Fruit fly (Drosophila melanogaster) whole organism, prepupa: ENCODE results near the gene msd5.

Experiments used
- Blimp-1 ChIP-seq: fragments of 200-800 bp; sonication (Bioruptor generic); optimal IDR thresholded peaks from 3 replicates; lab custom pipeline; 2017; ENCODE audit warnings: missing biosample characterization, missing genetic modification characterization, mild to moderate bottlenecking, moderate library complexity, missing genetic modification reagents
- CG10631 ChIP-seq: fragments of 200-800 bp; sonication (Bioruptor generic); optimal IDR thresholded peaks from 2 replicates; lab custom pipeline; 2016; ENCODE audit warnings: missing biosample characterization, missing genetic modification characterization
- CG11902 ChIP-seq: fragments of 200-800 bp; sonication (Bioruptor generic); optimal IDR thresholded peaks from 3 replicates; lab custom pipeline; 2016; ENCODE audit warnings: missing biosample characterization, missing genetic modification characterization
- CG15336 ChIP-seq: fragments of 200-800 bp; sonication (Bioruptor generic); IDR thresholded peaks from 2 replicates; pipeline ENCODE4 v1.3.6; 2022; ENCODE audit warnings: missing biosample characterization, missing genetic modification characterization
- CG1621 ChIP-seq: fragments of 200-800 bp; sonication (Bioruptor generic); optimal IDR thresholded peaks from 3 replicates; lab custom pipeline; 2018; ENCODE audit warnings: missing biosample characterization, mild to moderate bottlenecking, missing genetic modification characterization
- CG16779 ChIP-seq: fragments of 200-800 bp; sonication (Bioruptor generic); optimal IDR thresholded peaks from 3 replicates; lab custom pipeline; 2017; ENCODE audit warnings: missing biosample characterization, mild to moderate bottlenecking, missing genetic modification characterization
- CG3032 ChIP-seq: fragments of 200-800 bp; optimal IDR thresholded peaks from 2 replicates; lab custom pipeline; 2019; ENCODE audit warnings: missing biosample characterization, mild to moderate bottlenecking, missing genetic modification characterization, moderate library complexity
- CG31627 ChIP-seq: fragments of 200-800 bp; sonication (Bioruptor generic); optimal IDR thresholded peaks from 3 replicates; lab custom pipeline; 2016; ENCODE audit warnings: missing biosample characterization, missing genetic modification characterization
- CG32006 ChIP-seq: fragments of 200-800 bp; sonication (Bioruptor generic); optimal IDR thresholded peaks from 3 replicates; lab custom pipeline; 2017; ENCODE audit warnings: missing biosample characterization, mild to moderate bottlenecking, missing genetic modification characterization
- CG3919 ChIP-seq: fragments of 200-800 bp; sonication (Bioruptor generic); optimal IDR thresholded peaks from 3 replicates; lab custom pipeline; 2016; ENCODE audit warnings: missing biosample characterization, missing genetic modification characterization
- CG6163 ChIP-seq: fragments of 200-800 bp; sonication (Bioruptor generic); IDR thresholded peaks from 3 replicates; pipeline ENCODE4 v1.3.6; 2022; ENCODE audit warnings: missing biosample characterization, missing genetic modification characterization
- CG6276 ChIP-seq: fragments of 200-800 bp; sonication (Bioruptor generic); optimal IDR thresholded peaks from 2 replicates; lab custom pipeline; 2017; ENCODE audit warnings: missing biosample characterization, mild to moderate bottlenecking, missing genetic modification characterization
- CG6792 ChIP-seq: fragments of 200-800 bp; sonication (Bioruptor generic); optimal IDR thresholded peaks from 3 replicates; lab custom pipeline; 2016; ENCODE audit warnings: missing biosample characterization, missing genetic modification characterization
- CG6808 ChIP-seq: fragments of 200-800 bp; sonication (Bioruptor generic); optimal IDR thresholded peaks from 3 replicates; lab custom pipeline; 2017; ENCODE audit warnings: missing biosample characterization, missing genetic modification characterization, mild to moderate bottlenecking, moderate library complexity, missing genetic modification reagents
- CG6854 ChIP-seq: fragments of 200-800 bp; sonication (Bioruptor generic); optimal IDR thresholded peaks from 2 replicates; lab custom pipeline; 2017; ENCODE audit warnings: missing biosample characterization, mild to moderate bottlenecking, missing genetic modification characterization
- CG7368 ChIP-seq: fragments of 200-800 bp; sonication (Bioruptor generic); optimal IDR thresholded peaks from 3 replicates; lab custom pipeline; 2016; ENCODE audit warnings: missing biosample characterization, missing genetic modification characterization
- CG8632 ChIP-seq: fragments of 200-800 bp; sonication (Bioruptor generic); optimal IDR thresholded peaks from 3 replicates; lab custom pipeline; 2016; ENCODE audit warnings: missing biosample characterization, missing genetic modification characterization
- Eip75B ChIP-seq: fragments of 200-800 bp; sonication (Bioruptor generic); optimal IDR thresholded peaks from 3 replicates; lab custom pipeline; 2016; ENCODE audit warnings: missing biosample characterization, missing genetic modification characterization
- Eip78C ChIP-seq: fragments of 200-800 bp; sonication (Bioruptor generic); peaks from one replicate; lab custom pipeline; 2016; ENCODE audit warnings: missing biosample characterization, missing genetic modification characterization
- Eip93F ChIP-seq: fragments of 200-800 bp; sonication (Bioruptor generic); optimal IDR thresholded peaks from 2 replicates; lab custom pipeline; 2016; ENCODE audit warnings: missing biosample characterization, mild to moderate bottlenecking, missing genetic modification characterization
- Ets21C ChIP-seq: fragments of 200-800 bp; sonication (Bioruptor generic); optimal IDR thresholded peaks from 3 replicates; lab custom pipeline; 2016; ENCODE audit warnings: missing biosample characterization, missing genetic modification characterization
- Ets96B ChIP-seq: fragments of 200-800 bp; optimal IDR thresholded peaks from 2 replicates; lab custom pipeline; 2019; ENCODE audit warnings: missing biosample characterization, mild to moderate bottlenecking, missing genetic modification characterization, moderate library complexity
- Gug ChIP-seq: fragments of 200-800 bp; sonication (Bioruptor generic); IDR thresholded peaks from 2 replicates; pipeline ENCODE4 v1.3.6; 2022; ENCODE audit warnings: missing biosample characterization, missing genetic modification characterization
- Hr38 ChIP-seq: sonication (Bioruptor generic); optimal IDR thresholded peaks from 2 replicates; lab custom pipeline; 2016; ENCODE audit warnings: missing biosample characterization, missing genetic modification characterization
- Hr39 ChIP-seq: fragments of 200-800 bp; sonication (Bioruptor generic); optimal IDR thresholded peaks from 2 replicates; lab custom pipeline; 2016; ENCODE audit warnings: missing biosample characterization, missing genetic modification characterization
- Hr4 ChIP-seq: fragments of 200-800 bp; sonication (Bioruptor generic); optimal IDR thresholded peaks from 3 replicates; lab custom pipeline; 2016; ENCODE audit warnings: missing biosample characterization, missing genetic modification characterization
- Met ChIP-seq: fragments of 200-800 bp; sonication (Bioruptor generic); optimal IDR thresholded peaks from 3 replicates; lab custom pipeline; 2016; ENCODE audit warnings: missing biosample characterization, missing genetic modification characterization
- OdsH ChIP-seq: fragments of 200-800 bp; sonication (Bioruptor generic); optimal IDR thresholded peaks from 3 replicates; lab custom pipeline; 2016; ENCODE audit warnings: missing biosample characterization, missing genetic modification characterization
- Sox102F ChIP-seq: fragments of 200-800 bp; sonication (Bioruptor generic); optimal IDR thresholded peaks from 2 replicates; lab custom pipeline; 2016; ENCODE audit warnings: missing biosample characterization, mild to moderate bottlenecking, missing genetic modification characterization
- Sox14 ChIP-seq: fragments of 200-800 bp; sonication (Bioruptor generic); optimal IDR thresholded peaks from 3 replicates; lab custom pipeline; 2016; ENCODE audit warnings: missing biosample characterization, missing genetic modification characterization
- Sox15 ChIP-seq: fragments of 200-800 bp; sonication (Bioruptor generic); optimal IDR thresholded peaks from 3 replicates; lab custom pipeline; 2016; ENCODE audit warnings: missing biosample characterization, missing genetic modification characterization
- achi ChIP-seq: fragments of 200-800 bp; sonication (Bioruptor generic); optimal IDR thresholded peaks from 3 replicates; lab custom pipeline; 2016; ENCODE audit warnings: missing biosample characterization, missing genetic modification characterization
- acj6 ChIP-seq: fragments of 200-800 bp; sonication (Bioruptor generic); optimal IDR thresholded peaks from 3 replicates; lab custom pipeline; 2016; ENCODE audit warnings: missing biosample characterization, missing genetic modification characterization
- cyc ChIP-seq: fragments of 200-800 bp; sonication (Bioruptor generic); optimal IDR thresholded peaks from 3 replicates; lab custom pipeline; 2016; ENCODE audit warnings: missing biosample characterization, missing genetic modification characterization
- dac ChIP-seq: fragments of 200-800 bp; sonication (Bioruptor generic); optimal IDR thresholded peaks from 2 replicates; lab custom pipeline; 2017; ENCODE audit warnings: missing biosample characterization, mild to moderate bottlenecking, missing genetic modification characterization
- dsx ChIP-seq: fragments of 200-800 bp; optimal IDR thresholded peaks from 3 replicates; lab custom pipeline; 2019; ENCODE audit warnings: missing biosample characterization, mild to moderate bottlenecking, missing genetic modification characterization, moderate library complexity; ENCODE audit not compliant: poor library complexity, severe bottlenecking
- eg ChIP-seq: fragments of 200-800 bp; sonication (Bioruptor generic); IDR thresholded peaks from 3 replicates; pipeline ENCODE4 v1.3.6; 2022; ENCODE audit warnings: missing biosample characterization, missing genetic modification characterization
- esn ChIP-seq: fragments of 200-800 bp; sonication (Bioruptor generic); optimal IDR thresholded peaks from 2 replicates; lab custom pipeline; 2016; ENCODE audit warnings: missing biosample characterization, mild to moderate bottlenecking, missing genetic modification characterization, moderate library complexity
- fd59A ChIP-seq: fragments of 200-800 bp; sonication (Bioruptor generic); optimal IDR thresholded peaks from 2 replicates; lab custom pipeline; 2017; ENCODE audit warnings: missing biosample characterization, mild to moderate bottlenecking, missing genetic modification characterization, missing genetic modification reagents
- fd85E ChIP-seq: fragments of 200-800 bp; sonication (Bioruptor generic); optimal IDR thresholded peaks from 3 replicates; lab custom pipeline; 2016; ENCODE audit warnings: missing biosample characterization, missing genetic modification characterization
- fkh ChIP-seq: fragments of 200-800 bp; sonication (Bioruptor generic); optimal IDR thresholded peaks from 3 replicates; lab custom pipeline; 2017; ENCODE audit warnings: missing biosample characterization, mild to moderate bottlenecking, missing genetic modification characterization, moderate library complexity
- pdm3 ChIP-seq: fragments of 200-800 bp; sonication (Bioruptor generic); optimal IDR thresholded peaks from 3 replicates; lab custom pipeline; 2016; ENCODE audit warnings: missing biosample characterization, missing genetic modification characterization
- svp ChIP-seq: fragments of 200-800 bp; sonication (Bioruptor generic); peaks from one replicate; lab custom pipeline; 2016; ENCODE audit warnings: missing biosample characterization, missing genetic modification characterization
- topi ChIP-seq: fragments of 200-800 bp; sonication (Bioruptor generic); optimal IDR thresholded peaks from 3 replicates; lab custom pipeline; 2016; ENCODE audit warnings: missing biosample characterization, missing genetic modification characterization
- vri ChIP-seq: fragments of 200-800 bp; sonication (Bioruptor generic); optimal IDR thresholded peaks from 3 replicates; lab custom pipeline; 2016; ENCODE audit warnings: missing biosample characterization, mild to moderate bottlenecking, missing genetic modification characterization

msd5 gene

DNA sequence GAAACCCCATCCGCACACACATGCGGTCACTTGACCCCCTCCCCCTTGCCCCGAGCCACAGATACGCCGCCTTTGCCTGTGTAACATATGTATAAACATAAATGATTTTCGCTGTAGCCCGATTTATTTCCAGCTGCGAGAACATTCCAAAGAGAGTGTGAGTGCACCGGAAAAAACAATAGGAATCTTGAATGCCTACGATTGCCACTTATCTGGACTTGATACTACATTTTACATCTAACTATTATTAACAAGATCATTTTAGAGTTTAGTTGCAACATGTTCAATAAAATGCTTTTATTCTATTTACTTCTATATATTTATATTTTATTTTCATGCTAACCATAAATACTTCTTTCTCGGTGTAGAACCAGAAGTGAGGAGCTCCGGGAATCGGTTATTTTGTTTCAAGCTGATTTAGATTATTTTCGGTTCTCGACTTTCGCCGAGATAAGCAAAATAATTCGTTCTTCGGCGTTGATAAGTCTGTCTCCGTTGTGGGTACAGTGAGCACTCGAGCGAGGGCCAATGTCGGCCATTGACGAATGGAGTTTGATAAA lies 32.8 kb downstream of the msd5 start (continued):
- no peak for TF ChIP-seq CG32006
- TF ChIP-seq Hr39 (GFP tag; lab: Kevin White, UChicago): peak; percentile 52
- peak; percentile 58 for TF ChIP-seq CG31627 (GFP tag; lab: Kevin White, UChicago)
- TF ChIP-seq Sox15 (GFP tag; lab: Kevin White, UChicago): peak; percentile 47
- peak; percentile 33 for TF ChIP-seq CG6854
- TF ChIP-seq CG7368 (GFP tag; lab: Kevin White, UChicago): no peak
- TF ChIP-seq Eip78C (GFP tag; lab: Kevin White, UChicago): peak; percentile 88
- no peak for TF ChIP-seq CG3919 (GFP tag; lab: Kevin White, UChicago)
- TF ChIP-seq fd85E (GFP tag; lab: Kevin White, UChicago): no peak
- TF ChIP-seq CG16779 (tag; lab: Kevin White, UChicago): no peak
- no peak for TF ChIP-seq achi
- peak; percentile 32 for TF ChIP-seq vri (GFP tag; lab: Kevin White, UChicago)
- TF ChIP-seq Ets96B: peak; percentile 67
- no peak for TF ChIP-seq Hr38 (GFP tag; lab: Kevin White, UChicago)
- no peak for TF ChIP-seq Hr4 (GFP tag; lab: Kevin White, UChicago)
- TF ChIP-seq, all 60 proteins: peak for 35

DNA sequence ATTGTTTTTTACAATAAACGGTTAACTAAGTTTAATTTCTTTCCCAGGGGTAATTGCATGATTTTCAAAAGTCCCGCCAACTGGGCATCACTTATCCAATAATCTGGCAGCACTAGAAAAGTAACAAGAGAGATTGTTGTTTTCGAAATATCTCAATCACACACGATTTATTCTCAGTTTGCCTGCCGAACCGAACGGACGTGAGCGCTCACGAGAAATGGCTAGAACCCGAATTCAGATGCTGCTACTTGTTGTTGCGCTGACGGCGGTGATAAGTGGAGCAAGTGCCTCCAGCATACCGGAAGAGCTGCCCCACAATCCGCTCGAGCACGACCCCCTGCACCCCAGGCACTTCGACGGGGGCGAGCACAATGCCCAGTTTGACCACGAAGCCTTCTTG lies 34.4 kb downstream of the msd5 start, which contains the start of gene scf:
Gene scf, plus strand, starts transcription at position 164 of the 400 bp plus-strand sequence.
- TF ChIP-seq CG8632: no peak
- peak; percentile 8 for TF ChIP-seq topi
- TF ChIP-seq Ets96B: no peak
- TF ChIP-seq Ets21C: no peak
- no peak for TF ChIP-seq CG3032
- TF ChIP-seq CG16779 (tag; lab: Kevin White, UChicago): no peak
- peak; percentile 90 for TF ChIP-seq svp (GFP tag; lab: Kevin White, UChicago)
- TF ChIP-seq Eip75B: no peak
- no peak for TF ChIP-seq Hr38 (GFP tag; lab: Kevin White, UChicago)
- TF ChIP-seq esn (GFP tag; lab: Kevin White, UChicago): peak; percentile 16
- TF ChIP-seq Sox14: peak; percentile 4
- TF ChIP-seq CG6808 (GFP tag; lab: Kevin White, UChicago): peak; percentile 100
- TF ChIP-seq CG1621 (tag; lab: Kevin White, UChicago): peak; percentile 38
- TF ChIP-seq Sox102F (GFP tag; lab: Kevin White, UChicago): no peak
- TF ChIP-seq eg (GFP tag; lab: Robert Waterston, UW): peak; percentile 38; the same call in 1 of the 3 replicates

DNA sequence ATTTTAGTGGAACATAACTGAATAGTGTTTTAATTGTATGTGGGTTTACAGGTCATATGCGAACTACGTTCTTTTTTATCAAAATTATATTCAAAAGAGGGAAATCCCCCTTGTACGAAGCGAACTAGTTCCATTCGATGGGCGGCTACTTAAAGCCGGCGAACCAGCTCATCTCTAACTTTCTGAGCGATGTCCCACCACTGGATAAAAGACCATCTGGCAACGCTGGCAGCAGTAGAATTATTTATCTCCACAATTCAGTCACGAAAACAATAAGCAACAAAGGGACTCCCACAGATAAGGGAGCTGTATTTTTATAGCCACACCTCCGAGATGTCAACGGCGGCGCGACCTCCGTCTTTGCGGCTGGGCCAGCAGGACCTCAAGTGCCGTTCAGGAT lies 37.3 kb downstream of the msd5 start, which contains the start of gene Rabex-5:
Gene Rabex-5, plus strand, starts transcription at position 221 of the 400 bp plus-strand sequence.
- TF ChIP-seq fd85E (GFP tag; lab: Kevin White, UChicago) (no peak), CG3032 (no peak), pdm3 (no peak), OdsH (GFP tag; lab: Kevin White, UChicago) (no peak), Gug (GFP tag; lab: Robert Waterston, UW) (no peak), CG6808 (GFP tag; lab: Kevin White, UChicago) (peak; percentile 43), CG6163 (no peak), CG6854 (no peak), CG11902 (no peak), Hr4 (GFP tag; lab: Kevin White, UChicago) (no peak), Eip78C (GFP tag; lab: Kevin White, UChicago) (no peak), vri (GFP tag; lab: Kevin White, UChicago) (no peak), achi (no peak), CG6792 (no peak), topi (no peak), Met (GFP tag; lab: Kevin White, UChicago) (no peak), CG31627 (GFP tag; lab: Kevin White, UChicago) (peak; percentile 41), CG8632 (no peak), Blimp-1 (GFP tag; lab: Kevin White, UChicago) (no peak), dac (GFP tag; lab: Kevin White, UChicago) (no peak), svp (GFP tag; lab: Kevin White, UChicago) (peak; percentile 90), acj6 (GFP tag; lab: Kevin White, UChicago) (peak; percentile 12), dsx (GFP tag; lab: Kevin White, UChicago) (no peak), CG3919 (GFP tag; lab: Kevin White, UChicago) (no peak), CG6276 (GFP tag; lab: Kevin White, UChicago) (no peak), CG16779 (tag; lab: Kevin White, UChicago) (no peak), Eip93F (GFP tag; lab: Kevin White, UChicago) (no peak), CG10631 (GFP tag; lab: Kevin White, UChicago) (no peak), Ets21C (peak; percentile 13), fd59A (GFP tag; lab: Kevin White, UChicago) (no peak), Eip75B (no peak), Sox14 (peak; percentile 75), CG15336 (GFP tag; lab: Robert Waterston, UW) (0 out of 2 replicates have a peak, but pooled peaks have one; percentile 22), Hr39 (GFP tag; lab: Kevin White, UChicago) (peak; percentile 35), cyc (peak; percentile 19), eg (GFP tag; lab: Robert Waterston, UW) (0 out of 3 replicates have a peak, but pooled peaks have one; percentile 16), CG32006 (no peak), fkh (GFP tag; lab: Kevin White, UChicago) (no peak)
